Fruit fly (Drosophila melanogaster) whole organism, prepupa: Measurements from ENCODE around the gene CG31729.

Source experiments
- Blimp-1 ChIP-seq: fragments of 200-800 bp; sonication (Bioruptor generic); optimal IDR thresholded peaks from 3 replicates; lab custom pipeline; 2017; ENCODE audit warnings: missing biosample characterization, missing genetic modification characterization, mild to moderate bottlenecking, moderate library complexity, missing genetic modification reagents
- CG10631 ChIP-seq: fragments of 200-800 bp; sonication (Bioruptor generic); optimal IDR thresholded peaks from 2 replicates; lab custom pipeline; 2016; ENCODE audit warnings: missing biosample characterization, missing genetic modification characterization
- CG10669 ChIP-seq: fragments of 200-800 bp; sonication (Bioruptor generic); optimal IDR thresholded peaks from 3 replicates; lab custom pipeline; 2018; ENCODE audit warnings: missing biosample characterization, mild to moderate bottlenecking, missing genetic modification characterization, moderate library complexity
- CG11902 ChIP-seq: fragments of 200-800 bp; sonication (Bioruptor generic); optimal IDR thresholded peaks from 3 replicates; lab custom pipeline; 2016; ENCODE audit warnings: missing biosample characterization, missing genetic modification characterization
- CG15336 ChIP-seq: fragments of 200-800 bp; sonication (Bioruptor generic); IDR thresholded peaks from 2 replicates; pipeline ENCODE4 v1.3.6; 2022; ENCODE audit warnings: missing biosample characterization, missing genetic modification characterization
- CG1621 ChIP-seq: fragments of 200-800 bp; sonication (Bioruptor generic); optimal IDR thresholded peaks from 3 replicates; lab custom pipeline; 2018; ENCODE audit warnings: missing biosample characterization, mild to moderate bottlenecking, missing genetic modification characterization
- CG3032 ChIP-seq: fragments of 200-800 bp; optimal IDR thresholded peaks from 2 replicates; lab custom pipeline; 2019; ENCODE audit warnings: missing biosample characterization, mild to moderate bottlenecking, missing genetic modification characterization, moderate library complexity
- CG31627 ChIP-seq: fragments of 200-800 bp; sonication (Bioruptor generic); optimal IDR thresholded peaks from 3 replicates; lab custom pipeline; 2016; ENCODE audit warnings: missing biosample characterization, missing genetic modification characterization
- CG32006 ChIP-seq: fragments of 200-800 bp; sonication (Bioruptor generic); optimal IDR thresholded peaks from 3 replicates; lab custom pipeline; 2017; ENCODE audit warnings: missing biosample characterization, mild to moderate bottlenecking, missing genetic modification characterization
- CG34406 ChIP-seq: fragments of 200-800 bp; sonication (Bioruptor generic); optimal IDR thresholded peaks from 3 replicates; lab custom pipeline; 2016; ENCODE audit warnings: missing biosample characterization, missing genetic modification characterization
- CG3919 ChIP-seq: fragments of 200-800 bp; sonication (Bioruptor generic); optimal IDR thresholded peaks from 3 replicates; lab custom pipeline; 2016; ENCODE audit warnings: missing biosample characterization, missing genetic modification characterization
- CG4318 ChIP-seq: fragments of 200-800 bp; sonication (Bioruptor generic); optimal IDR thresholded peaks from 3 replicates; lab custom pipeline; 2017; ENCODE audit warnings: missing biosample characterization, mild to moderate bottlenecking, missing genetic modification characterization
- CG6163 ChIP-seq: fragments of 200-800 bp; sonication (Bioruptor generic); IDR thresholded peaks from 3 replicates; pipeline ENCODE4 v1.3.6; 2022; ENCODE audit warnings: missing biosample characterization, missing genetic modification characterization
- CG6276 ChIP-seq: fragments of 200-800 bp; sonication (Bioruptor generic); optimal IDR thresholded peaks from 2 replicates; lab custom pipeline; 2017; ENCODE audit warnings: missing biosample characterization, mild to moderate bottlenecking, missing genetic modification characterization
- CG6808 ChIP-seq: fragments of 200-800 bp; sonication (Bioruptor generic); optimal IDR thresholded peaks from 3 replicates; lab custom pipeline; 2017; ENCODE audit warnings: missing biosample characterization, missing genetic modification characterization, mild to moderate bottlenecking, moderate library complexity, missing genetic modification reagents
- CG7368 ChIP-seq: fragments of 200-800 bp; sonication (Bioruptor generic); optimal IDR thresholded peaks from 3 replicates; lab custom pipeline; 2016; ENCODE audit warnings: missing biosample characterization, missing genetic modification characterization
- CG8119 ChIP-seq: fragments of 200-800 bp; sonication (Bioruptor generic); IDR thresholded peaks from 3 replicates; pipeline ENCODE4 v1.3.6; 2022; ENCODE audit warnings: missing biosample characterization, missing genetic modification characterization
- CG8319 ChIP-seq: fragments of 200-800 bp; sonication (Bioruptor generic); optimal IDR thresholded peaks from 3 replicates; lab custom pipeline; 2016; ENCODE audit warnings: missing biosample characterization, missing genetic modification characterization
- CG9139 ChIP-seq: fragments of 200-800 bp; sonication (Bioruptor generic); optimal IDR thresholded peaks from 3 replicates; lab custom pipeline; 2017; ENCODE audit warnings: missing biosample characterization, mild to moderate bottlenecking, missing genetic modification characterization
- Eip75B ChIP-seq: fragments of 200-800 bp; sonication (Bioruptor generic); optimal IDR thresholded peaks from 3 replicates; lab custom pipeline; 2016; ENCODE audit warnings: missing biosample characterization, missing genetic modification characterization
- Eip78C ChIP-seq: fragments of 200-800 bp; sonication (Bioruptor generic); peaks from one replicate; lab custom pipeline; 2016; ENCODE audit warnings: missing biosample characterization, missing genetic modification characterization
- Ets21C ChIP-seq: fragments of 200-800 bp; sonication (Bioruptor generic); optimal IDR thresholded peaks from 3 replicates; lab custom pipeline; 2016; ENCODE audit warnings: missing biosample characterization, missing genetic modification characterization
- Ets96B ChIP-seq: fragments of 200-800 bp; optimal IDR thresholded peaks from 2 replicates; lab custom pipeline; 2019; ENCODE audit warnings: missing biosample characterization, mild to moderate bottlenecking, missing genetic modification characterization, moderate library complexity
- Gug ChIP-seq: fragments of 200-800 bp; sonication (Bioruptor generic); IDR thresholded peaks from 2 replicates; pipeline ENCODE4 v1.3.6; 2022; ENCODE audit warnings: missing biosample characterization, missing genetic modification characterization
- Hr38 ChIP-seq: sonication (Bioruptor generic); optimal IDR thresholded peaks from 2 replicates; lab custom pipeline; 2016; ENCODE audit warnings: missing biosample characterization, missing genetic modification characterization
- Hr39 ChIP-seq: fragments of 200-800 bp; sonication (Bioruptor generic); optimal IDR thresholded peaks from 2 replicates; lab custom pipeline; 2016; ENCODE audit warnings: missing biosample characterization, missing genetic modification characterization
- Lpt ChIP-seq: fragments of 200-800 bp; sonication (Bioruptor generic); optimal IDR thresholded peaks from 3 replicates; lab custom pipeline; 2016; ENCODE audit warnings: missing biosample characterization, missing genetic modification characterization
- Met ChIP-seq: fragments of 200-800 bp; sonication (Bioruptor generic); optimal IDR thresholded peaks from 3 replicates; lab custom pipeline; 2016; ENCODE audit warnings: missing biosample characterization, missing genetic modification characterization
- OdsH ChIP-seq: fragments of 200-800 bp; sonication (Bioruptor generic); optimal IDR thresholded peaks from 3 replicates; lab custom pipeline; 2016; ENCODE audit warnings: missing biosample characterization, missing genetic modification characterization
- Sox102F ChIP-seq: fragments of 200-800 bp; sonication (Bioruptor generic); optimal IDR thresholded peaks from 2 replicates; lab custom pipeline; 2016; ENCODE audit warnings: missing biosample characterization, mild to moderate bottlenecking, missing genetic modification characterization
- Sox14 ChIP-seq: fragments of 200-800 bp; sonication (Bioruptor generic); optimal IDR thresholded peaks from 3 replicates; lab custom pipeline; 2016; ENCODE audit warnings: missing biosample characterization, missing genetic modification characterization
- achi ChIP-seq: fragments of 200-800 bp; sonication (Bioruptor generic); optimal IDR thresholded peaks from 3 replicates; lab custom pipeline; 2016; ENCODE audit warnings: missing biosample characterization, missing genetic modification characterization
- acj6 ChIP-seq: fragments of 200-800 bp; sonication (Bioruptor generic); optimal IDR thresholded peaks from 3 replicates; lab custom pipeline; 2016; ENCODE audit warnings: missing biosample characterization, missing genetic modification characterization
- eg ChIP-seq: fragments of 200-800 bp; sonication (Bioruptor generic); IDR thresholded peaks from 3 replicates; pipeline ENCODE4 v1.3.6; 2022; ENCODE audit warnings: missing biosample characterization, missing genetic modification characterization
- esn ChIP-seq: fragments of 200-800 bp; sonication (Bioruptor generic); optimal IDR thresholded peaks from 2 replicates; lab custom pipeline; 2016; ENCODE audit warnings: missing biosample characterization, mild to moderate bottlenecking, missing genetic modification characterization, moderate library complexity
- fd59A ChIP-seq: fragments of 200-800 bp; sonication (Bioruptor generic); optimal IDR thresholded peaks from 2 replicates; lab custom pipeline; 2017; ENCODE audit warnings: missing biosample characterization, mild to moderate bottlenecking, missing genetic modification characterization, missing genetic modification reagents
- lz ChIP-seq: fragments of 200-800 bp; sonication (Bioruptor generic); optimal IDR thresholded peaks from 3 replicates; lab custom pipeline; 2016; ENCODE audit warnings: missing biosample characterization, missing genetic modification characterization
- net ChIP-seq: fragments of 200-800 bp; sonication (Bioruptor generic); optimal IDR thresholded peaks from 3 replicates; lab custom pipeline; 2016; ENCODE audit warnings: missing biosample characterization, missing genetic modification characterization
- pdm3 ChIP-seq: fragments of 200-800 bp; sonication (Bioruptor generic); optimal IDR thresholded peaks from 3 replicates; lab custom pipeline; 2016; ENCODE audit warnings: missing biosample characterization, missing genetic modification characterization
- salr ChIP-seq, 2 experiments: fragments of 200-800 bp; sonication (Bioruptor generic); optimal IDR thresholded peaks; 3 replicates each; lab custom pipeline; 2016 to 2018; ENCODE audit warnings: missing biosample characterization in 2 of 2, missing genetic modification characterization in 2 of 2, mild to moderate bottlenecking in 1 of 2
- spab ChIP-seq: fragments of 200-800 bp; sonication (Bioruptor generic); optimal IDR thresholded peaks from 2 replicates; lab custom pipeline; 2017; ENCODE audit warnings: missing biosample characterization, mild to moderate bottlenecking, missing genetic modification characterization, missing genetic modification reagents
- ss ChIP-seq, 2 experiments: fragments of 200-800 bp; sonication (Bioruptor generic); optimal IDR thresholded peaks; 2 replicates in 1 of 2; 3 replicates in 1 of 2; lab custom pipeline; 2017 to 2018; ENCODE audit warnings: mild to moderate bottlenecking in 2 of 2, missing biosample characterization in 2 of 2, missing genetic modification characterization in 2 of 2, moderate library complexity in 1 of 2
- svp ChIP-seq: fragments of 200-800 bp; sonication (Bioruptor generic); peaks from one replicate; lab custom pipeline; 2016; ENCODE audit warnings: missing biosample characterization, missing genetic modification characterization
- topi ChIP-seq: fragments of 200-800 bp; sonication (Bioruptor generic); optimal IDR thresholded peaks from 3 replicates; lab custom pipeline; 2016; ENCODE audit warnings: missing biosample characterization, missing genetic modification characterization

The CG31729 gene

DNA sequence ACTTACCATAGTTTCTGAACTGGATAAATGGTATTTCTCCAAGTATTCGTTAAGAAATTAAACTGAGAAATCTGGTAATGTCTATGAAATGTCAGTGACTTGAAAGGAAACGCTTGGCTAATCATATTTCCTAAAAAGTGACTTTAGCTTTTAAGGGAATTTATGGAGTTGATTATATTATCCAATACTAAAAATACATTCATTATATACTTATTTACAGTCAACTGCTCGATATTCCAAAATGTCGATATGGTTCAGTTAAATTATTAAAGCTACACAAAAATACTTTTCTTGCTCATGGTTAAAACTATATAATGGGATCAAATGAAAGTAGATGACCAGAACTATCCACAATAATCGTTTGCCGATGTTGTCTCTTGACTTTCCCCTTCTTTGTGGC is 24.0 kb upstream of the CG31729 start, which contains the start of gene CG31848:
CG31848 (minus strand) TSS at position 101 of the 400 bp plus-strand sequence.
- no peak for TF ChIP-seq Sox102F (GFP tag; lab: Kevin White, UChicago)
- TF ChIP-seq, all 60 proteins: peak for 0

DNA sequence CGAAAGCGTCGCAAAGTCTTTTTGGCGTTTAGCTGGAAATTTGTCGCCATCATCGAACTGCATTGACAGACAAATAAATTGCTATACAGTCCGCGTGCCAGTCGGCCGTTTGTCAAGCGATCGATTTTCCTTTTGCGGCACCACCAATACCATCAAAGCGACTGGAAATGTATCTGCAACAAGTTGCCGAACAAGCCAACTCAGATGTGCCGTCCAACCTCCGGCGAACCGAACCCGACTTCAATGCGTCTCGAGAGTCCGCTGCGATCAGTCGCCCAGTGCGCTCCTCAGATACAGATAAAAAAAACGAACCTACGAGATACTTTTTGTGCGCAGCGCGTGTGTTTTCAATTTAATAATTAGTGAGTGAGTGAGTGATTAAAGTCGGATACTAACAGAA is 23.2 kb upstream of the CG31729 start:
- no peak for TF ChIP-seq CG10631
- TF ChIP-seq Blimp-1 = no peak
- TF ChIP-seq topi (GFP tag; lab: Kevin White, UChicago) = no peak
- TF ChIP-seq eg (GFP tag; lab: Robert Waterston, UW) = peak; percentile 47; the same call in 1 of the 3 replicates
- peak; percentile 63 for TF ChIP-seq Eip78C (GFP tag; lab: Kevin White, UChicago)
- peak; percentile 27 for TF ChIP-seq CG3919 (GFP tag; lab: Kevin White, UChicago)
- peak; percentile 17 for TF ChIP-seq CG32006 (GFP tag; lab: Kevin White, UChicago)
- TF ChIP-seq CG8319 (GFP tag; lab: Kevin White, UChicago) = no peak
- TF ChIP-seq CG6808 (GFP tag; lab: Kevin White, UChicago) = peak; percentile 21
- no peak for TF ChIP-seq pdm3 (GFP tag; lab: Kevin White, UChicago)
- peak; percentile 41 for TF ChIP-seq CG1621 (tag; lab: Kevin White, UChicago)
- TF ChIP-seq CG10669 (GFP tag; lab: Kevin White, UChicago) = no peak
- peak; percentile 23 for TF ChIP-seq CG3032
- peak in 1 of 2 experiments; percentile 75 for TF ChIP-seq ss (GFP tag; optimal IDR thresholded peaks at IDR 0.05; lab: Kevin White, UChicago)
- no peak for TF ChIP-seq Hr38 (GFP tag; lab: Kevin White, UChicago)
- TF ChIP-seq CG8119 (GFP tag; lab: Robert Waterston, UW) = 0 out of 3 replicates have a peak, but pooled peaks have one; percentile 18

DNA sequence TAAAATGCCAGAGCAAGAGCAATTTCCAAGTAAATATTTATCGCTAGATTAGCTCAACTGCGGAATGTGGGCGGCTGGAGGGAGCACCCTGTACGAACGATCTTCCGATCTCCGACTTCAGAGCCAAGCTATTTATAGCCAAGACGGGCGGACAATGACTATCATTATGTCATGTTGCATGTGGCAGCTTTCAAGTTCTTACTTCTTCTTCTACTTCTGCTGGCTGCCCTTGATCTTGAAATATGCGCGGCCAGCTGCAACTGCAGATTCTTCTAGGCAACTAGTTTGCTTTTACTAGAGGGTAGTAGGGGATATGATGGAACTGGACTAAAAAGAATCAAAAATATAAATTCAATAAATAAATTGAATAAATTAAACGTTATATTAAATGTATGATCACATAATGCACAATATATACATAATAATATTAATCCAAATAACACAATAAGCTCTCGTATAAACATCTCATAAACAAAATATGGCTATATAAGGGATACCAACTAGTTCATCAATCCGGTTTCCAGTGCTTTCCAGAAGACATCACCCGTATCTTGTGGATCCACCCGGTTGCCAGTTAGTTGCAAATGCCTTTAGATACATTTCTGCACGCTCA is 21.7 kb upstream of the CG31729 start:
- TF ChIP-seq lz (GFP tag; lab: Kevin White, UChicago) = no peak
- TF ChIP-seq acj6 (GFP tag; lab: Kevin White, UChicago) = peak; percentile 19
- no peak for TF ChIP-seq fd59A (GFP tag; lab: Kevin White, UChicago)
- TF ChIP-seq salr (GFP tag; optimal IDR thresholded peaks at IDR 0.05; lab: Kevin White, UChicago) = peak in 1 of 2 experiments; percentile 51
- TF ChIP-seq CG10669 (GFP tag; lab: Kevin White, UChicago) = peak; percentile 26
- TF ChIP-seq CG4318 (GFP tag; lab: Kevin White, UChicago) = peak; percentile 26
- peak; percentile 70 for TF ChIP-seq CG15336
- no peak for TF ChIP-seq svp (GFP tag; lab: Kevin White, UChicago)
- no peak for TF ChIP-seq CG34406
- TF ChIP-seq CG8119 (GFP tag; lab: Robert Waterston, UW) = peak; percentile 72
- TF ChIP-seq CG6276 (GFP tag; lab: Kevin White, UChicago) = peak; percentile 25
- TF ChIP-seq topi (GFP tag; lab: Kevin White, UChicago) = no peak
- TF ChIP-seq CG6163 (GFP tag; lab: Robert Waterston, UW) = no peak
- peak; percentile 31; the same call in 1 of the 2 replicates for TF ChIP-seq Gug
- TF ChIP-seq Met = no peak
- no peak for TF ChIP-seq CG11902
- peak; percentile 55 for TF ChIP-seq Lpt (GFP tag; lab: Kevin White, UChicago)
- no peak for TF ChIP-seq Eip75B (GFP tag; lab: Kevin White, UChicago)
- no peak for TF ChIP-seq pdm3 (GFP tag; lab: Kevin White, UChicago)
- TF ChIP-seq ss (GFP tag; optimal IDR thresholded peaks at IDR 0.05; lab: Kevin White, UChicago) = peak; percentile 54 to 65
- no peak for TF ChIP-seq CG31627
- TF ChIP-seq CG3919 (GFP tag; lab: Kevin White, UChicago) = peak; percentile 17
- peak; percentile 70 for TF ChIP-seq CG3032
- TF ChIP-seq net = peak; percentile 13
- TF ChIP-seq CG32006 (GFP tag; lab: Kevin White, UChicago) = peak; percentile 72
- no peak for TF ChIP-seq Hr39 (GFP tag; lab: Kevin White, UChicago)
- peak; percentile 52 for TF ChIP-seq OdsH
- TF ChIP-seq CG6808 (GFP tag; lab: Kevin White, UChicago) = peak; percentile 51
- TF ChIP-seq spab = peak; percentile 33
- TF ChIP-seq CG1621 (tag; lab: Kevin White, UChicago) = peak; percentile 4
- peak; percentile 71 for TF ChIP-seq Eip78C (GFP tag; lab: Kevin White, UChicago)
- TF ChIP-seq achi (GFP tag; lab: Kevin White, UChicago) = peak; percentile 60
- TF ChIP-seq CG9139 (GFP tag; lab: Kevin White, UChicago) = no peak
- TF ChIP-seq Ets96B (tag; lab: Kevin White, UChicago) = peak; percentile 55
- peak; percentile 51 for TF ChIP-seq CG10631
- TF ChIP-seq eg (GFP tag; lab: Robert Waterston, UW) = peak; percentile 51; the same call in 2 of the 3 replicates
- TF ChIP-seq Ets21C = no peak
- TF ChIP-seq CG7368 (GFP tag; lab: Kevin White, UChicago) = no peak
- no peak for TF ChIP-seq esn (GFP tag; lab: Kevin White, UChicago)
- TF ChIP-seq Sox14 (GFP tag; lab: Kevin White, UChicago) = peak; percentile 25
